Fruit fly (Drosophila melanogaster) whole organism, embryonic: ENCODE measurements around the gene Ras85D.

Experiments
- Abd-B ChIP-seq: fragments of 200-800 bp; sonication (Bioruptor generic); optimal IDR thresholded peaks from 2 replicates; lab custom pipeline; 2018; ENCODE audit warnings: missing biosample characterization, mild to moderate bottlenecking, missing genetic modification characterization, moderate library complexity
- Bdp1 ChIP-seq: fragments of 200-800 bp; sonication (Bioruptor generic); optimal IDR thresholded peaks from 3 replicates; lab custom pipeline; 2016; ENCODE audit warnings: missing biosample characterization, missing genetic modification characterization
- CG10267 ChIP-seq: fragments of 200-800 bp; sonication (Bioruptor generic); optimal IDR thresholded peaks from 2 replicates; lab custom pipeline; 2018; ENCODE audit warnings: missing biosample characterization, mild to moderate bottlenecking, missing genetic modification characterization, moderate library complexity
- CG12769 ChIP-seq: fragments of 200-800 bp; sonication (Bioruptor generic); optimal IDR thresholded peaks from 2 replicates; lab custom pipeline; 2019; ENCODE audit warnings: missing biosample characterization, mild to moderate bottlenecking, missing genetic modification characterization, moderate library complexity
- CG14441 ChIP-seq: fragments of 200-800 bp; sonication (Bioruptor generic); IDR thresholded peaks from 2 replicates; pipeline ENCODE4 v1.3.6; 2022; ENCODE audit warnings: missing biosample characterization, missing genetic modification characterization
- CG15479 ChIP-seq: fragments of 200-800 bp; sonication (Bioruptor generic); optimal IDR thresholded peaks from 3 replicates; lab custom pipeline; 2019; ENCODE audit warnings: missing biosample characterization, mild to moderate bottlenecking, missing genetic modification characterization, moderate library complexity
- CG17361 ChIP-seq: fragments of 200-800 bp; sonication (Bioruptor generic); IDR thresholded peaks from 3 replicates; pipeline ENCODE4 v1.3.6; 2022; ENCODE audit warnings: missing biosample characterization, missing genetic modification characterization
- CG4617 ChIP-seq: fragments of 200-800 bp; sonication (Bioruptor generic); optimal IDR thresholded peaks from 3 replicates; lab custom pipeline; 2016; ENCODE audit warnings: missing biosample characterization, missing genetic modification characterization, borderline replicate concordance
- CG4820 ChIP-seq: fragments of 200-800 bp; sonication (Bioruptor generic); optimal IDR thresholded peaks from 3 replicates; lab custom pipeline; 2016; ENCODE audit warnings: missing biosample characterization, missing genetic modification characterization
- CG6654 ChIP-seq: fragments of 200-800 bp; sonication (Bioruptor generic); optimal IDR thresholded peaks from 2 replicates; lab custom pipeline; 2017; ENCODE audit warnings: missing biosample characterization, mild to moderate bottlenecking, missing genetic modification characterization
- CG9817 ChIP-seq: fragments of 200-800 bp; sonication (Bioruptor generic); optimal IDR thresholded peaks from 2 replicates; lab custom pipeline; 2018; ENCODE audit warnings: missing biosample characterization, mild to moderate bottlenecking, missing genetic modification characterization, moderate library complexity
- Dek ChIP-seq: fragments of 200-800 bp; sonication (Bioruptor generic); optimal IDR thresholded peaks from 3 replicates; lab custom pipeline; 2019; ENCODE audit warnings: missing biosample characterization, mild to moderate bottlenecking, missing genetic modification characterization, moderate library complexity
- HmgZ ChIP-seq: fragments of 200-800 bp; sonication (Bioruptor generic); optimal IDR thresholded peaks from 2 replicates; lab custom pipeline; 2018; ENCODE audit warnings: missing biosample characterization, mild to moderate bottlenecking, missing genetic modification characterization
- Hr78 ChIP-seq, 2 experiments: fragments of 200-800 bp in 1 of 2; fragments of >200 bp in 1 of 2; sonication (Bioruptor generic) in 1 of 2; optimal IDR thresholded peaks; 2 replicates each; lab custom pipeline; 2017 to 2019; ENCODE audit warnings: missing biosample characterization in 2 of 2, missing genetic modification characterization in 2 of 2, mild to moderate bottlenecking in 1 of 2, moderate library complexity in 1 of 2
- Kr ChIP-seq: fragments of 200-800 bp; sonication (Bioruptor generic); optimal IDR thresholded peaks from 2 replicates; lab custom pipeline; 2017; ENCODE audit warnings: missing biosample characterization, mild to moderate bottlenecking, missing genetic modification characterization
- MBD-R2 ChIP-seq: fragments of 200-800 bp; sonication (Bioruptor generic); IDR thresholded peaks from 2 replicates; pipeline ENCODE4 v1.3.6; 2022; ENCODE audit warnings: missing biosample characterization, missing genetic modification characterization
- MTF-1 ChIP-seq: fragments of 200-800 bp; sonication (Bioruptor generic); optimal IDR thresholded peaks from 2 replicates; lab custom pipeline; 2018; ENCODE audit warnings: missing biosample characterization, mild to moderate bottlenecking, missing genetic modification characterization, borderline replicate concordance
- Neu2 ChIP-seq: fragments of 200-800 bp; sonication (Bioruptor generic); optimal IDR thresholded peaks from 3 replicates; lab custom pipeline; 2016; ENCODE audit warnings: missing biosample characterization, missing genetic modification characterization, borderline replicate concordance
- Nf-YB ChIP-seq: fragments of 200-800 bp; sonication (Bioruptor generic); optimal IDR thresholded peaks from 3 replicates; lab custom pipeline; 2019; ENCODE audit warnings: missing biosample characterization, mild to moderate bottlenecking, missing genetic modification characterization, moderate library complexity
- Nf-YC ChIP-seq: fragments of 200-800 bp; optimal IDR thresholded peaks from 3 replicates; lab custom pipeline; 2019; ENCODE audit warnings: missing biosample characterization, mild to moderate bottlenecking, missing genetic modification characterization, moderate library complexity
- Oli ChIP-seq: fragments of 200-800 bp; sonication (Bioruptor generic); optimal IDR thresholded peaks from 2 replicates; lab custom pipeline; 2018; ENCODE audit warnings: missing biosample characterization, mild to moderate bottlenecking, missing genetic modification characterization, moderate library complexity
- Rx ChIP-seq: fragments of 200-800 bp; sonication (Bioruptor generic); IDR thresholded peaks from 2 replicates; pipeline ENCODE4 v1.3.6; 2022; ENCODE audit warnings: missing biosample characterization, missing genetic modification characterization
- Scr ChIP-seq: fragments of 200-800 bp; sonication (Bioruptor generic); IDR thresholded peaks from 2 replicates; pipeline ENCODE4 v1.3.6; 2022; ENCODE audit warnings: missing biosample characterization, missing genetic modification characterization; ENCODE audit not compliant: partially characterized antibody
- Taf1 ChIP-seq: fragments of 200-800 bp; sonication (Bioruptor generic); IDR thresholded peaks from 2 replicates; pipeline ENCODE4 v1.3.6; 2022; ENCODE audit warnings: missing biosample characterization, missing genetic modification characterization
- cg ChIP-seq: fragments of 200-800 bp; sonication (Bioruptor generic); optimal IDR thresholded peaks from 3 replicates; lab custom pipeline; 2019; ENCODE audit warnings: missing biosample characterization, mild to moderate bottlenecking, missing genetic modification characterization, moderate library complexity
- chinmo ChIP-seq: fragments of 200-800 bp; sonication (Bioruptor generic); IDR thresholded peaks from 4 replicates; pipeline ENCODE4 v1.3.6; 2022; ENCODE audit warnings: missing biosample characterization, missing genetic modification characterization; ENCODE audit not compliant: partially characterized antibody
- corto ChIP-seq: fragments of 200-800 bp; sonication (Bioruptor generic); optimal IDR thresholded peaks from 2 replicates; lab custom pipeline; 2016; ENCODE audit warnings: missing biosample characterization, mild to moderate bottlenecking, missing genetic modification characterization, moderate library complexity
- crc ChIP-seq: fragments of 200-800 bp; sonication (Bioruptor generic); optimal IDR thresholded peaks from 2 replicates; lab custom pipeline; 2016; ENCODE audit warnings: missing biosample characterization, missing genetic modification characterization
- danr ChIP-seq: fragments of 200-800 bp; sonication (Bioruptor generic); IDR thresholded peaks from 2 replicates; pipeline ENCODE4 v1.3.6; 2022; ENCODE audit warnings: missing biosample characterization, missing genetic modification characterization
- dmrt11E ChIP-seq: fragments of 200-800 bp; sonication (Bioruptor generic); optimal IDR thresholded peaks from 3 replicates; lab custom pipeline; 2018; ENCODE audit warnings: missing biosample characterization, mild to moderate bottlenecking, missing genetic modification characterization, moderate library complexity
- ems ChIP-seq: fragments of 200-800 bp; sonication (Bioruptor generic); optimal IDR thresholded peaks from 3 replicates; lab custom pipeline; 2016; ENCODE audit warnings: missing biosample characterization, missing genetic modification characterization
- exex ChIP-seq: fragments of 200-800 bp; sonication (Bioruptor generic); optimal IDR thresholded peaks from 4 replicates; lab custom pipeline; 2018; ENCODE audit warnings: missing biosample characterization, mild to moderate bottlenecking, missing genetic modification characterization, moderate library complexity
- fd102C ChIP-seq: fragments of 200-800 bp; sonication (Bioruptor generic); optimal IDR thresholded peaks from 2 replicates; lab custom pipeline; 2018; ENCODE audit warnings: missing biosample characterization, mild to moderate bottlenecking, missing genetic modification characterization, moderate library complexity
- gsb ChIP-seq: fragments of 200-800 bp; sonication (Bioruptor generic); IDR thresholded peaks from 2 replicates; pipeline ENCODE4 v1.3.6; 2022; ENCODE audit warnings: missing biosample characterization, missing genetic modification characterization
- lilli ChIP-seq: fragments of 200-800 bp; sonication (Bioruptor generic); optimal IDR thresholded peaks from 3 replicates; lab custom pipeline; 2016; ENCODE audit warnings: missing biosample characterization, missing genetic modification characterization
- lov ChIP-seq, 2 experiments: fragments of 200-800 bp in 1 of 2; fragments of >200 bp in 1 of 2; sonication (Bioruptor generic) in 1 of 2; IDR thresholded peaks in 1 of 2; optimal IDR thresholded peaks in 1 of 2; 2 replicates in 1 of 2; 3 replicates in 1 of 2; pipeline versions ENCODE4 v1.3.6 to Lab custom; 2017 to 2022; ENCODE audit warnings: missing biosample characterization in 1 of 2, missing genetic modification characterization in 1 of 2
- phol ChIP-seq: fragments of 200-800 bp; sonication (Bioruptor generic); optimal IDR thresholded peaks from 3 replicates; lab custom pipeline; 2018; ENCODE audit warnings: missing biosample characterization, mild to moderate bottlenecking, missing genetic modification characterization, moderate library complexity
- pzg ChIP-seq: fragments of 200-800 bp; sonication (Bioruptor generic); optimal IDR thresholded peaks from 3 replicates; lab custom pipeline; 2018; ENCODE audit warnings: missing biosample characterization, mild to moderate bottlenecking, missing genetic modification characterization, moderate library complexity
- rib ChIP-seq: fragments of 200-800 bp; sonication (Bioruptor generic); IDR thresholded peaks from 2 replicates; pipeline ENCODE4 v1.3.6; 2022; ENCODE audit warnings: missing biosample characterization, missing genetic modification characterization
- ro ChIP-seq: fragments of 200-800 bp; sonication (Bioruptor generic); IDR thresholded peaks from 2 replicates; pipeline ENCODE4 v1.3.6; 2022; ENCODE audit warnings: missing biosample characterization, missing genetic modification characterization
- run ChIP-seq: fragments of 200-800 bp; sonication (Bioruptor generic); optimal IDR thresholded peaks from 3 replicates; lab custom pipeline; 2018; ENCODE audit warnings: missing biosample characterization, mild to moderate bottlenecking, missing genetic modification characterization
- sim ChIP-seq: fragments of 200-800 bp; sonication (Bioruptor generic); IDR thresholded peaks from 2 replicates; pipeline ENCODE4 v1.3.6; 2022; ENCODE audit warnings: missing biosample characterization, missing genetic modification characterization
- sima ChIP-seq: fragments of 200-800 bp; sonication (Bioruptor generic); optimal IDR thresholded peaks from 2 replicates; lab custom pipeline; 2016; ENCODE audit warnings: missing biosample characterization, missing genetic modification characterization
- sisA ChIP-seq: fragments of 200-800 bp; sonication (Bioruptor generic); IDR thresholded peaks from 2 replicates; pipeline ENCODE4 v1.3.6; 2022; ENCODE audit warnings: missing biosample characterization, missing genetic modification characterization
- slou ChIP-seq: fragments of 200-800 bp; sonication (Bioruptor generic); optimal IDR thresholded peaks from 3 replicates; lab custom pipeline; 2016; ENCODE audit warnings: missing biosample characterization, missing genetic modification characterization
- tgo ChIP-seq: fragments of 200-800 bp; sonication (Bioruptor generic); IDR thresholded peaks from 3 replicates; pipeline ENCODE4 v1.3.6; 2022; ENCODE audit warnings: missing biosample characterization, missing genetic modification characterization

The Ras85D gene

dm6 chr3R:9533181-9534124 lies 20.6 kb upstream of the Ras85D start (continued):
- peak; percentile 84 for TF ChIP-seq Bdp1 (GFP tag; lab: Kevin White, UChicago)
- peak in 1 of 2 experiments; percentile 94 for TF ChIP-seq Hr78 (GFP tag; optimal IDR thresholded peaks at IDR 0.05; lab: Kevin White, UChicago)
- TF ChIP-seq sisA = peak; percentile 83
- TF ChIP-seq Rx = peak; percentile 53; the same call in 1 of the 2 replicates
- TF ChIP-seq Nf-YB (GFP tag; lab: Kevin White, UChicago) = peak; percentile 86
- no peak for TF ChIP-seq Kr (GFP tag; lab: Kevin White, UChicago)
- TF ChIP-seq phol (tag; lab: Kevin White, UChicago) = peak; percentile 96
- TF ChIP-seq Scr (GFP tag; lab: Robert Waterston, UW) = 0 out of 2 replicates have a peak, but pooled peaks have one; percentile 22
- no peak; the same call in 1 of the 2 replicates for TF ChIP-seq rib (GFP tag; lab: Robert Waterston, UW)
- TF ChIP-seq CG4617 = peak; percentile 69
- TF ChIP-seq dmrt11E (tag; lab: Kevin White, UChicago) = peak; percentile 85
- TF ChIP-seq slou (GFP tag; lab: Kevin White, UChicago) = peak; percentile 84
- TF ChIP-seq lilli = peak; percentile 96
- peak; percentile 82 for TF ChIP-seq Neu2 (GFP tag; lab: Kevin White, UChicago)
- TF ChIP-seq run (tag; lab: Kevin White, UChicago) = peak; percentile 93
- TF ChIP-seq chinmo (GFP tag; lab: Robert Waterston, UW) = peak; percentile 95
- peak; percentile 90 for TF ChIP-seq gsb (GFP tag; lab: Robert Waterston, UW)
- peak; percentile 90 for TF ChIP-seq CG6654 (GFP tag; lab: Kevin White, UChicago)
- TF ChIP-seq CG17361 (GFP tag; lab: Robert Waterston, UW) = peak; percentile 99
- TF ChIP-seq Nf-YC (tag; lab: Kevin White, UChicago) = peak; percentile 92
- peak; percentile 92 for TF ChIP-seq tgo (GFP tag; lab: Robert Waterston, UW)
- peak; percentile 86 for TF ChIP-seq crc (GFP tag; lab: Kevin White, UChicago)
- peak; percentile 57 for TF ChIP-seq MTF-1 (GFP tag; lab: Kevin White, UChicago)
- TF ChIP-seq CG12769 (tag; lab: Kevin White, UChicago) = peak; percentile 89
- TF ChIP-seq cg (GFP tag; lab: Kevin White, UChicago) = no peak
- TF ChIP-seq exex (tag; lab: Kevin White, UChicago) = peak; percentile 44
- peak; percentile 86 for TF ChIP-seq HmgZ
- peak; percentile 82; the same call in 1 of the 2 replicates for TF ChIP-seq ro (GFP tag; lab: Robert Waterston, UW)
- 0 out of 2 replicates have a peak, but pooled peaks have one; percentile 14 for TF ChIP-seq sim (GFP tag; lab: Robert Waterston, UW)
- TF ChIP-seq lov (optimal IDR thresholded peaks at IDR 0.05; lab: Kevin White, UChicago) = no peak
- no peak for TF ChIP-seq lov (GFP tag; IDR thresholded peaks at IDR 0.05; lab: Robert Waterston, UW)
- peak; percentile 98 for TF ChIP-seq Oli
- peak; percentile 20 for TF ChIP-seq fd102C
- TF ChIP-seq Dek = peak; percentile 96
- TF ChIP-seq MBD-R2 (GFP tag; lab: Robert Waterston, UW) = peak; percentile 73
- peak; percentile 92 for TF ChIP-seq danr (GFP tag; lab: Robert Waterston, UW)
- peak; percentile 91 for TF ChIP-seq CG9817 (tag; lab: Kevin White, UChicago)
- peak; percentile 77; the same call in 1 of the 2 replicates for TF ChIP-seq CG14441
- peak; percentile 88 for TF ChIP-seq ems
- TF ChIP-seq corto (GFP tag; lab: Kevin White, UChicago) = peak; percentile 91
- peak; percentile 94 for TF ChIP-seq CG4820 (GFP tag; lab: Kevin White, UChicago)
- peak; percentile 94 for TF ChIP-seq Abd-B (GFP tag; lab: Kevin White, UChicago)
- peak; percentile 17 for TF ChIP-seq pzg (GFP tag; lab: Kevin White, UChicago)
- peak; percentile 92 for TF ChIP-seq CG10267
- peak; percentile 85 for TF ChIP-seq Taf1
- TF ChIP-seq sima (GFP tag; lab: Kevin White, UChicago) = peak; percentile 78
- TF ChIP-seq CG15479 = peak; percentile 28
